Worm (Caenorhabditis elegans): ENCODE results near the gene rol-8.

Gene rol-8

ce11 chrII:7530944-7531343 lies 13.0 kb upstream of the rol-8 start, which contains the start of gene wrt-1:
wrt-1 (plus strand) TSS chrII:7530996.
- no peak for TF ChIP-seq B0019.2 (GFP tag; conservative IDR thresholded peaks at IDR 0.05)
- TF ChIP-seq atf-7 (tag; optimal IDR thresholded peaks at IDR 0.05), result peak; percentile 4
- TF ChIP-seq cebp-2 (GFP tag; IDR thresholded peaks at IDR 0.05), result no peak
- TF ChIP-seq Y53G8AR.9 (GFP tag; conservative IDR thresholded peaks at IDR 0.05), result peak; percentile 56
- TF ChIP-seq Y56A3A.18 (GFP tag; IDR thresholded peaks at IDR 0.05), result 0 out of 2 replicates have a peak, but pooled peaks have one; percentile 64
- 0 out of 2 replicates have a peak, but pooled peaks have one; percentile 13 for TF ChIP-seq dox-1 (GFP tag; IDR thresholded peaks at IDR 0.05)
- TF ChIP-seq pbrm-1 (GFP tag; IDR thresholded peaks at IDR 0.05), result peak; percentile 43; the same call in 1 of the 2 replicates
- peak; percentile 44 for TF ChIP-seq mcd-1 (GFP tag; IDR thresholded peaks at IDR 0.05)
- peak; percentile 59; the same call in 1 of the 2 replicates for TF ChIP-seq C06A6.2 (GFP tag; conservative IDR thresholded peaks at IDR 0.05)

ce11 chrII:7531478-7531877 lies 12.4 kb upstream of the rol-8 start:
- no peak for TF ChIP-seq F23B12.7 (tag; optimal IDR thresholded peaks at IDR 0.05; ENCODE audit: insufficient read depth)
- no peak for TF ChIP-seq somi-1 (GFP tag; optimal IDR thresholded peaks at IDR 0.05)
- TF ChIP-seq F52B5.7 (tag; optimal IDR thresholded peaks at IDR 0.05), result no peak
- no peak for TF ChIP-seq lag-1 (GFP tag; IDR thresholded peaks at IDR 0.05)
- no peak for TF ChIP-seq nfyb-1 (GFP tag; IDR thresholded peaks at IDR 0.05)
- TF ChIP-seq dpff-1 (tag; optimal IDR thresholded peaks at IDR 0.05), result no peak
- no peak for TF ChIP-seq madf-6 (GFP tag; IDR thresholded peaks at IDR 0.05)
- no peak for TF ChIP-seq him-1 (tag; optimal IDR thresholded peaks at IDR 0.05)
- no peak for TF ChIP-seq tbx-9 (tag; optimal IDR thresholded peaks at IDR 0.05; ENCODE audit: borderline replicate concordance)
- TF ChIP-seq ceh-40 (GFP tag; IDR thresholded peaks at IDR 0.05), result no peak

ce11 chrII:7534369-7534768 lies 9.5 kb upstream of the rol-8 start, which contains the start of gene wrt-10:
wrt-10 (minus strand) TSS chrII:7534563.
- TF ChIP-seq tbp1 (GFP tag; optimal IDR thresholded peaks at IDR 0.05) (no peak), ceh-100 (GFP tag; IDR thresholded peaks at IDR 0.05) (no peak), nhr-179 (tag; optimal IDR thresholded peaks at IDR 0.05) (no peak), hmg-1.2 (GFP tag; IDR thresholded peaks at IDR 0.05) (no peak), Y95B8A.8 (GFP tag; IDR thresholded peaks at IDR 0.05) (no peak), ztf-26 (tag; optimal IDR thresholded peaks at IDR 0.05) (no peak)

- TF ChIP-seq nhr-80 (tag; optimal IDR thresholded peaks at IDR 0.05) (peak; percentile 48), gei-17 (GFP tag; optimal IDR thresholded peaks at IDR 0.05) (no peak)
Measured at ce11 chrII:7534934-7535333, 9.0 kb upstream of the rol-8 start, which contains the start of gene ZK1290.13. ZK1290.13 (plus strand) TSS chrII:7535006.

- TF ChIP-seq ceh-27 (GFP tag; optimal IDR thresholded peaks at IDR 0.05) (peak; percentile 51), egrh-3 (GFP tag; IDR thresholded peaks at IDR 0.05) (no peak), ceh-91 (GFP tag; IDR thresholded peaks at IDR 0.05) (no peak), lin-54 (GFP tag; optimal IDR thresholded peaks at IDR 0.05) (peak; percentile 36), mcd-1 (GFP tag; IDR thresholded peaks at IDR 0.05) (peak; percentile 49; the same call in 1 of the 2 replicates), rec-8 (tag; optimal IDR thresholded peaks at IDR 0.05) (no peak), nfya-1 (tag; optimal IDR thresholded peaks at IDR 0.05; ENCODE audit: borderline replicate concordance, insufficient read depth) (no peak), lin-35 (GFP tag; optimal IDR thresholded peaks at IDR 0.05) (peak in 1 of 3 experiments; percentile 42), dpff-1 (tag; optimal IDR thresholded peaks at IDR 0.05) (no peak), K12H6.12 (tag; optimal IDR thresholded peaks at IDR 0.05) (peak; percentile 32), lsl-1 (GFP tag; optimal IDR thresholded peaks at IDR 0.05) (peak; percentile 49), xnd-1 (tag; optimal IDR thresholded peaks at IDR 0.05) (no peak), gei-17 (GFP tag; optimal IDR thresholded peaks at IDR 0.05) (no peak), attf-5 (GFP tag; optimal IDR thresholded peaks at IDR 0.05) (peak; percentile 57), ztf-25 (GFP tag; IDR thresholded peaks at IDR 0.05) (no peak), ceh-40 (GFP tag; IDR thresholded peaks at IDR 0.05) (no peak), hlh-26 (GFP tag; conservative IDR thresholded peaks at IDR 0.05) (no peak), dox-1 (GFP tag; IDR thresholded peaks at IDR 0.05) (peak; percentile 42; the same call in 1 of the 2 replicates), Y53G8AR.9 (GFP tag; conservative IDR thresholded peaks at IDR 0.05) (no peak), lag-1 (GFP tag; IDR thresholded peaks at IDR 0.05) (no peak), dpl-1 (GFP tag; optimal IDR thresholded peaks at IDR 0.05) (peak; percentile 22)
Measured at ce11 chrII:7537603-7538230, 6.2 kb upstream of the rol-8 start, which contains the start of gene nfi-1. nfi-1 (plus strand) TSS chrII:7538180.

Data from whole organism, young adult.